Fruit fly (Drosophila melanogaster) whole organism, embryonic: Measurements from ENCODE around the gene CG46458.

Source experiments
- Abd-B ChIP-seq: fragments of 200-800 bp; sonication (Bioruptor generic); optimal IDR thresholded peaks from 2 replicates; lab custom pipeline; 2018; ENCODE audit warnings: missing biosample characterization, mild to moderate bottlenecking, missing genetic modification characterization, moderate library complexity
- Adf1 ChIP-seq: fragments of 200-800 bp; sonication (Bioruptor generic); IDR thresholded peaks from 2 replicates; pipeline ENCODE4 v1.3.6; 2022; ENCODE audit warnings: missing biosample characterization, missing genetic modification characterization
- Antp ChIP-seq: fragments of 200-800 bp; sonication (Bioruptor generic); optimal IDR thresholded peaks from 3 replicates; lab custom pipeline; 2016; ENCODE audit warnings: missing biosample characterization, missing genetic modification characterization
- CG11398 ChIP-seq: fragments of 200-800 bp; sonication (Bioruptor generic); optimal IDR thresholded peaks from 2 replicates; lab custom pipeline; 2016; ENCODE audit warnings: missing biosample characterization, missing genetic modification characterization
- CG11504 ChIP-seq: fragments of 200-800 bp; sonication (Bioruptor generic); optimal IDR thresholded peaks from 3 replicates; lab custom pipeline; 2019; ENCODE audit warnings: missing biosample characterization, mild to moderate bottlenecking, missing genetic modification characterization, moderate library complexity
- CG12219 ChIP-seq: fragments of 200-800 bp; sonication (Bioruptor generic); optimal IDR thresholded peaks from 3 replicates; lab custom pipeline; 2018; ENCODE audit warnings: missing biosample characterization, mild to moderate bottlenecking, missing genetic modification characterization
- CG12744 ChIP-seq: fragments of 200-800 bp; sonication (Bioruptor generic); optimal IDR thresholded peaks from 2 replicates; lab custom pipeline; 2016; ENCODE audit warnings: missing biosample characterization, missing genetic modification characterization
- CG1529 ChIP-seq: fragments of 200-800 bp; sonication (Bioruptor generic); optimal IDR thresholded peaks from 3 replicates; lab custom pipeline; 2018; ENCODE audit warnings: missing biosample characterization, missing genetic modification characterization
- CG15514 ChIP-seq: fragments of 200-800 bp; sonication (Bioruptor generic); optimal IDR thresholded peaks from 3 replicates; lab custom pipeline; 2017; ENCODE audit warnings: missing biosample characterization, missing genetic modification characterization, mild to moderate bottlenecking, moderate library complexity, missing genetic modification reagents
- CG2129 ChIP-seq: fragments of 200-800 bp; sonication (Bioruptor generic); IDR thresholded peaks from 2 replicates; pipeline ENCODE4 v1.3.6; 2022; ENCODE audit warnings: missing biosample characterization, missing genetic modification characterization; ENCODE audit not compliant: partially characterized antibody
- CG31388 ChIP-seq: fragments of 200-800 bp; sonication (Bioruptor generic); optimal IDR thresholded peaks from 2 replicates; lab custom pipeline; 2016; ENCODE audit warnings: missing biosample characterization, missing genetic modification characterization
- CG33213 ChIP-seq: fragments of 200-800 bp; sonication (Bioruptor generic); optimal IDR thresholded peaks from 3 replicates; lab custom pipeline; 2016; ENCODE audit warnings: missing biosample characterization, missing genetic modification characterization
- CG8388 ChIP-seq: fragments of 200-800 bp; sonication (Bioruptor generic); optimal IDR thresholded peaks from 2 replicates; lab custom pipeline; 2019; ENCODE audit warnings: missing biosample characterization, mild to moderate bottlenecking, missing genetic modification characterization, moderate library complexity
- CG9609 ChIP-seq: fragments of 200-800 bp; sonication (Bioruptor generic); optimal IDR thresholded peaks from 3 replicates; lab custom pipeline; 2016; ENCODE audit warnings: missing biosample characterization, missing genetic modification characterization
- Chrac-16 ChIP-seq: fragments of 200-800 bp; sonication (Bioruptor generic); optimal IDR thresholded peaks from 3 replicates; lab custom pipeline; 2016; ENCODE audit warnings: missing biosample characterization, missing genetic modification characterization
- D19A ChIP-seq: fragments of 200-800 bp; optimal IDR thresholded peaks from 3 replicates; lab custom pipeline; 2019; ENCODE audit warnings: missing biosample characterization, mild to moderate bottlenecking, missing genetic modification characterization, moderate library complexity
- Dfd ChIP-seq, 2 experiments: fragments of >200 bp; optimal IDR thresholded peaks; 2 replicates each; lab custom pipeline; 2017; ENCODE audit warnings: missing biosample characterization in 2 of 2, missing genetic modification characterization in 2 of 2
- Dll ChIP-seq: fragments of 200-800 bp; sonication (Bioruptor generic); IDR thresholded peaks from 4 replicates; pipeline ENCODE4 v1.3.6; 2022; ENCODE audit warnings: missing biosample characterization, missing genetic modification characterization; ENCODE audit not compliant: partially characterized antibody
- E2f1 ChIP-seq: fragments of 200-800 bp; sonication (Bioruptor generic); IDR thresholded peaks from 2 replicates; pipeline ENCODE4 v1.3.6; 2022; ENCODE audit warnings: missing biosample characterization, missing genetic modification characterization
- GATAe ChIP-seq: fragments of 200-800 bp; sonication (Bioruptor generic); conservative IDR thresholded peaks from 2 replicates; pipeline ENCODE4 v1.3.6; 2022; ENCODE audit warnings: missing biosample characterization, missing genetic modification characterization
- Gsc ChIP-seq: fragments of 200-800 bp; sonication (Bioruptor generic); IDR thresholded peaks from 2 replicates; pipeline ENCODE4 v1.3.6; 2022; ENCODE audit warnings: missing biosample characterization, missing genetic modification characterization
- HLH3B ChIP-seq: fragments of 200-800 bp; sonication (Bioruptor generic); IDR thresholded peaks from 2 replicates; pipeline ENCODE4 v1.3.6; 2022; ENCODE audit warnings: missing biosample characterization, missing genetic modification characterization
- MBD-R2 ChIP-seq: fragments of 200-800 bp; sonication (Bioruptor generic); IDR thresholded peaks from 2 replicates; pipeline ENCODE4 v1.3.6; 2022; ENCODE audit warnings: missing biosample characterization, missing genetic modification characterization
- Max ChIP-seq: fragments of 200-800 bp; sonication (Bioruptor generic); optimal IDR thresholded peaks from 2 replicates; lab custom pipeline; 2016; ENCODE audit warnings: missing biosample characterization, mild to moderate bottlenecking, missing genetic modification characterization
- NfI ChIP-seq: fragments of 200-800 bp; sonication (Bioruptor generic); optimal IDR thresholded peaks from 3 replicates; lab custom pipeline; 2018; ENCODE audit warnings: missing biosample characterization, mild to moderate bottlenecking, missing genetic modification characterization, moderate library complexity
- Oli ChIP-seq: fragments of 200-800 bp; sonication (Bioruptor generic); optimal IDR thresholded peaks from 2 replicates; lab custom pipeline; 2018; ENCODE audit warnings: missing biosample characterization, mild to moderate bottlenecking, missing genetic modification characterization, moderate library complexity
- Pdp1 ChIP-seq, 2 experiments: fragments of 200-800 bp; sonication (Bioruptor generic); optimal IDR thresholded peaks; 3 replicates each; lab custom pipeline; 2016; ENCODE audit warnings: missing biosample characterization in 2 of 2, missing genetic modification characterization in 2 of 2, mild to moderate bottlenecking in 1 of 2, moderate library complexity in 1 of 2
- Ptx1 ChIP-seq: fragments of 200-800 bp; sonication (Bioruptor generic); IDR thresholded peaks from 2 replicates; pipeline ENCODE4 v1.3.6; 2022; ENCODE audit warnings: missing biosample characterization, missing genetic modification characterization
- Sry-δ ChIP-seq: fragments of 200-800 bp; sonication (Bioruptor generic); optimal IDR thresholded peaks from 2 replicates; lab custom pipeline; 2016; ENCODE audit warnings: missing biosample characterization, missing genetic modification characterization
- Trl ChIP-seq, 3 experiments: fragments of >200 bp in 2 of 3; fragments of 200-800 bp in 1 of 3; sonication (Bioruptor generic) in 1 of 3; optimal IDR thresholded peaks; 2 replicates in 1 of 3; 3 replicates in 2 of 3; lab custom pipeline; 2016 to 2017; ENCODE audit warnings: missing biosample characterization in 1 of 3, missing genetic modification characterization in 1 of 3
- ap ChIP-seq: fragments of 200-800 bp; sonication (Bioruptor generic); IDR thresholded peaks from 2 replicates; pipeline ENCODE4 v1.3.6; 2022; ENCODE audit warnings: missing biosample characterization, missing genetic modification characterization
- btn ChIP-seq: fragments of 200-800 bp; sonication (Bioruptor generic); optimal IDR thresholded peaks from 2 replicates; lab custom pipeline; 2016; ENCODE audit warnings: missing biosample characterization, missing genetic modification characterization
- dpn ChIP-seq, 2 experiments: fragments of 200-800 bp; sonication (Bioruptor generic); optimal IDR thresholded peaks; 3 replicates each; lab custom pipeline; 2016; ENCODE audit warnings: missing biosample characterization in 2 of 2, missing genetic modification characterization in 2 of 2
- dysf ChIP-seq: fragments of 200-800 bp; sonication (Bioruptor generic); IDR thresholded peaks from 3 replicates; pipeline ENCODE4 v1.3.6; 2022; ENCODE audit warnings: missing biosample characterization, missing genetic modification characterization
- esg ChIP-seq: fragments of 200-800 bp; sonication (Bioruptor generic); conservative IDR thresholded peaks from 2 replicates; pipeline ENCODE4 v1.3.6; 2022; ENCODE audit warnings: missing biosample characterization, missing genetic modification characterization
- fd96Cb ChIP-seq: fragments of 200-800 bp; sonication (Bioruptor generic); optimal IDR thresholded peaks from 2 replicates; lab custom pipeline; 2018; ENCODE audit warnings: missing biosample characterization, mild to moderate bottlenecking, missing genetic modification characterization, moderate library complexity
- fu2 ChIP-seq: fragments of 200-800 bp; sonication (Bioruptor generic); optimal IDR thresholded peaks from 2 replicates; lab custom pipeline; 2016; ENCODE audit warnings: missing biosample characterization, missing genetic modification characterization
- her ChIP-seq: fragments of 200-800 bp; sonication (Bioruptor generic); optimal IDR thresholded peaks from 2 replicates; lab custom pipeline; 2016; ENCODE audit warnings: missing biosample characterization, missing genetic modification characterization
- hkb ChIP-seq, 2 experiments: fragments of 200-800 bp in 1 of 2; fragments of >200 bp in 1 of 2; sonication (Bioruptor generic) in 1 of 2; IDR thresholded peaks in 1 of 2; optimal IDR thresholded peaks in 1 of 2; 2 replicates each; pipeline versions ENCODE4 v1.3.6 to Lab custom; 2017 to 2022; ENCODE audit warnings: missing biosample characterization in 1 of 2, missing genetic modification characterization in 1 of 2
- lmd ChIP-seq: fragments of 200-800 bp; sonication (Bioruptor generic); IDR thresholded peaks from 2 replicates; pipeline ENCODE4 v1.3.6; 2022; ENCODE audit warnings: missing biosample characterization, missing genetic modification characterization
- luna ChIP-seq: fragments of 200-800 bp; sonication (Bioruptor generic); optimal IDR thresholded peaks from 2 replicates; lab custom pipeline; 2016; ENCODE audit warnings: missing biosample characterization, missing genetic modification characterization
- nmo ChIP-seq: fragments of 200-800 bp; sonication (Bioruptor generic); optimal IDR thresholded peaks from 2 replicates; lab custom pipeline; 2018; ENCODE audit warnings: missing biosample characterization, mild to moderate bottlenecking, missing genetic modification characterization, moderate library complexity
- prd ChIP-seq, 3 experiments: fragments of >200 bp in 2 of 3; fragments of 200-800 bp in 1 of 3; sonication (Bioruptor generic) in 1 of 3; optimal IDR thresholded peaks in 2 of 3; IDR thresholded peaks in 1 of 3; 2 replicates in 2 of 3; 3 replicates in 1 of 3; pipeline versions ENCODE4 v1.3.6 to Lab custom; 2017 to 2022; ENCODE audit warnings: missing biosample characterization in 1 of 3, missing genetic modification characterization in 1 of 3
- sens ChIP-seq: fragments of 200-800 bp; sonication (Bioruptor generic); peaks from one replicate; lab custom pipeline; 2016; ENCODE audit warnings: missing biosample characterization, missing genetic modification characterization
- tap ChIP-seq: fragments of 200-800 bp; optimal IDR thresholded peaks from 3 replicates; lab custom pipeline; 2019; ENCODE audit warnings: missing biosample characterization, mild to moderate bottlenecking, missing genetic modification characterization, moderate library complexity
- tgo ChIP-seq: fragments of 200-800 bp; sonication (Bioruptor generic); IDR thresholded peaks from 3 replicates; pipeline ENCODE4 v1.3.6; 2022; ENCODE audit warnings: missing biosample characterization, missing genetic modification characterization
- ttk ChIP-seq: fragments of 200-800 bp; sonication (Bioruptor generic); IDR thresholded peaks from 2 replicates; pipeline ENCODE4 v2.1.2; 2022; ENCODE audit warnings: missing biosample characterization, missing genetic modification characterization
- wdn ChIP-seq: fragments of 200-800 bp; sonication (Bioruptor generic); IDR thresholded peaks from 2 replicates; pipeline ENCODE4 v1.3.6; 2022; ENCODE audit warnings: missing biosample characterization, missing genetic modification characterization
- zfh2 ChIP-seq: fragments of 200-800 bp; sonication (Bioruptor generic); optimal IDR thresholded peaks from 2 replicates; lab custom pipeline; 2016; ENCODE audit warnings: missing biosample characterization, missing genetic modification characterization

The CG46458 gene

DNA sequence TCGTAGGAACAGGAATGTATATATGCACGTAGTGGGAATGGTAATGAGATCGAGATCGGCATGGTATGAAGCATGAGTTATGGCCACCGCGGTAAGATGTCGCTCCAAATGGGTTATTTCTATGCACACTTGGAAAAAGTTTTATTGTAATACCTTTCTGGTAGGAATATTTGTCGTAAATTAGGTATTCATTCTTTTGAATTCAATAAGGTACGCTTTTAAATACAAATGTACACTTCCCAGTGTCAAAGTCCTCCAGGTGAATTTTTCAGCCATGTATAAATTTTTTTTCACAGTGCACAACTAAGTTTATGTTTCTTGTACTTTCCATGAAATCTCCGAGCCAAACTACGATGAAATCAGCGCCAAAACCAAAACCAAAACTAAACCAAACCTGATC, 88.9 kb downstream of the CG46458 start (continued):
- TF ChIP-seq Antp (GFP tag; lab: Kevin White, UChicago) (peak; percentile 37), CG33213 (GFP tag; lab: Kevin White, UChicago) (no peak), Dll (GFP tag; lab: Robert Waterston, UW) (no peak), D19A (tag; lab: Kevin White, UChicago) (no peak), E2f1 (GFP tag; lab: Robert Waterston, UW) (peak; percentile 55), fu2 (GFP tag; lab: Kevin White, UChicago) (no peak), Gsc (GFP tag; lab: Robert Waterston, UW) (no peak), her (GFP tag; lab: Kevin White, UChicago) (no peak), CG2129 (GFP tag; lab: Robert Waterston, UW) (no peak), luna (no peak), Trl (optimal IDR thresholded peaks at IDR 0.05; lab: Kevin White, UChicago) (no peak), Trl (GFP tag; optimal IDR thresholded peaks at IDR 0.05; lab: Kevin White, UChicago) (peak; percentile 17), ttk (GFP tag; lab: Robert Waterston, UW) (0 out of 2 replicates have a peak, but pooled peaks have one; percentile 10), fd96Cb (tag; lab: Kevin White, UChicago) (peak; percentile 29), CG11398 (GFP tag; lab: Kevin White, UChicago) (no peak), dysf (GFP tag; lab: Robert Waterston, UW) (peak; percentile 70; the same call in 2 of the 3 replicates), CG12744 (GFP tag; lab: Kevin White, UChicago) (no peak), CG1529 (no peak), Sry-δ (GFP tag; lab: Kevin White, UChicago) (no peak), ap (GFP tag; lab: Robert Waterston, UW) (no peak), Max (GFP tag; lab: Kevin White, UChicago) (no peak), wdn (GFP tag; lab: Robert Waterston, UW) (no peak), HLH3B (GFP tag; lab: Robert Waterston, UW) (no peak; the same call in 1 of the 2 replicates), prd (optimal IDR thresholded peaks at IDR 0.05; lab: Kevin White, UChicago) (no peak), prd (GFP tag; IDR thresholded peaks at IDR 0.05; lab: Robert Waterston, UW) (peak; percentile 57), GATAe (GFP tag; lab: Robert Waterston, UW) (0 out of 2 replicates have a peak, but pooled peaks have one; percentile 24), Ptx1 (GFP tag; lab: Robert Waterston, UW) (0 out of 2 replicates have a peak, but pooled peaks have one; percentile 36), tap (tag; lab: Kevin White, UChicago) (peak; percentile 12), Pdp1 (GFP tag; optimal IDR thresholded peaks at IDR 0.05; lab: Kevin White, UChicago) (peak in 1 of 2 experiments; percentile 22), Dfd (GFP tag; optimal IDR thresholded peaks at IDR 0.05; lab: Kevin White, UChicago) (no peak), zfh2 (no peak), btn (peak; percentile 3), MBD-R2 (GFP tag; lab: Robert Waterston, UW) (no peak), sens (GFP tag; lab: Kevin White, UChicago) (peak; percentile 85), CG11504 (tag; lab: Kevin White, UChicago) (peak; percentile 60), Adf1 (GFP tag; lab: Robert Waterston, UW) (no peak), esg (peak; percentile 32; the same call in 1 of the 2 replicates), nmo (GFP tag; lab: Kevin White, UChicago) (peak; percentile 33), lmd (GFP tag; lab: Robert Waterston, UW) (peak; percentile 37; the same call in 1 of the 2 replicates), tgo (GFP tag; lab: Robert Waterston, UW) (no peak; the same call in 2 of the 3 replicates), CG15514 (GFP tag; lab: Kevin White, UChicago) (no peak), CG31388 (GFP tag; lab: Kevin White, UChicago) (no peak), CG9609 (GFP tag; lab: Kevin White, UChicago) (peak; percentile 9), hkb (optimal IDR thresholded peaks at IDR 0.05; lab: Kevin White, UChicago) (no peak), hkb (GFP tag; IDR thresholded peaks at IDR 0.05; lab: Robert Waterston, UW) (0 out of 2 replicates have a peak, but pooled peaks have one; percentile 33), CG8388 (GFP tag; lab: Kevin White, UChicago) (no peak), Chrac-16 (GFP tag; lab: Kevin White, UChicago) (peak; percentile 2), Oli (tag; lab: Kevin White, UChicago) (peak; percentile 12), CG12219 (GFP tag; lab: Kevin White, UChicago) (no peak), Abd-B (GFP tag; lab: Kevin White, UChicago) (peak; percentile 39), NfI (peak; percentile 13), dpn (GFP tag; optimal IDR thresholded peaks at IDR 0.05; lab: Kevin White, UChicago) (peak; percentile 2 to 23)
- TF ChIP-seq, all 482 proteins: peak for 48
